Worm (Caenorhabditis elegans): ENCODE measurements around the gene cox-14.
A peak's percentile ranks its signal among the peaks of the same experiment; 100 is the strongest.

Gene cox-14

DNA sequence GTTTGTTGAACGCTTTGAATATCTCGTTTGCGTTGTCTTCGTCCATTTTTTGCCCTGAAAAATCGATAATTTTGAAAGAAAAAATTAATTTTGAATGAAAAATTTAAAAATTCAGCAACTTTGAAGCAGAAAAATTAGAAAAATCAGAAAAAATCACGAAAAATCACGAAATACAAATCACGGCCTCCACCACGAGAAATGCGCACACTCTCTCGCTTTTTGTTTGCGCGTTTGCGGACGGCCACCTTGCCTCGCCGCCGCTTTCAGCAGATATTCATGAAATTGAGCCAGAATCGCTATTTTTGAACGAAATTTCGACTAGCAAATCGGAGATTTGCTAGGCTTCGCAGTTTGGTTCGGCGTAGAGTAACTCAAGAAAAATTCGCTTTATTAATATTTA is 48.1 kb downstream of the cox-14 start, which contains the start of gene inpp-4B:
Gene inpp-4B (minus strand): TSS at position 54 of the 400 bp plus-strand sequence.
- TF ChIP-seq T22C8.4 (GFP tag; IDR thresholded peaks at IDR 0.05): 0 out of 2 replicates have a peak, but pooled peaks have one; percentile 11

DNA sequence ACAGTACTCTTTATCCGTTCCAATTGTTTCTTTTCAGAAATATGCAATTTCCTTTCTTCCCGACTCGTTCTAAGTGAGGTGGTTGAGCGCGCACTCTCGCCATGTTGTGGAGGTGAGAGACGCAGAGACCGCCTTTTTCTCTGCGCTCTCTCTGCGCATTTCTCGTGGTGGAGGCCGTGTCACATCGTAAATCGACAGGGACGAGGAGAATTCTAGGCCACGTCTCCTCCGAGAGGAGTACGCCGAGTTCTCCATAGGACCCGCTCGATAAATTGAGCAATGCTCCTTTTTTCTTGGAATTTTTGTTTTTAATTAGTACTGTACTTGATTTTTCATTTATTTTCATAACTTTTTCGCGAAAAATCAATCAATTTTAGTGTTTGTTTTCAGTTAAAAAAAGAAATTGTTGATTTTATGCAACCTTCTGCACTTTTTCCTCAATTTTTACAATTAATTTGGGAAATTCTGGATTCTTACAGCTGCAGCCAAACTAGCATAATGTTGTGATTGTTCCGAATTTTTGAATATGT is 52.1 kb downstream of the cox-14 start, which contains the start of gene cnk-1:
Gene cnk-1 (plus strand): TSS at position 480 of the 530 bp plus-strand sequence.
- TF ChIP-seq flt-1 (GFP tag; IDR thresholded peaks at IDR 0.05) (peak; percentile 85), med-1 (GFP tag; optimal IDR thresholded peaks at IDR 0.05; ENCODE audit: insufficient read depth) (no peak), tab-1 (GFP tag; IDR thresholded peaks at IDR 0.05) (0 out of 2 replicates have a peak, but pooled peaks have one; percentile 19), ref-1 (GFP tag; conservative IDR thresholded peaks at IDR 0.05) (peak; percentile 54; the same call in 1 of the 2 replicates), ztf-29 (GFP tag; IDR thresholded peaks at IDR 0.05) (peak; percentile 15; the same call in 1 of the 2 replicates), T22C8.4 (GFP tag; IDR thresholded peaks at IDR 0.05) (peak; percentile 21; the same call in 1 of the 2 replicates), ztf-23 (GFP tag; IDR thresholded peaks at IDR 0.05) (peak; percentile 91), klf-2 (GFP tag; conservative IDR thresholded peaks at IDR 0.05) (peak; percentile 86), cog-1 (tag; optimal IDR thresholded peaks at IDR 0.05) (no peak)

DNA sequence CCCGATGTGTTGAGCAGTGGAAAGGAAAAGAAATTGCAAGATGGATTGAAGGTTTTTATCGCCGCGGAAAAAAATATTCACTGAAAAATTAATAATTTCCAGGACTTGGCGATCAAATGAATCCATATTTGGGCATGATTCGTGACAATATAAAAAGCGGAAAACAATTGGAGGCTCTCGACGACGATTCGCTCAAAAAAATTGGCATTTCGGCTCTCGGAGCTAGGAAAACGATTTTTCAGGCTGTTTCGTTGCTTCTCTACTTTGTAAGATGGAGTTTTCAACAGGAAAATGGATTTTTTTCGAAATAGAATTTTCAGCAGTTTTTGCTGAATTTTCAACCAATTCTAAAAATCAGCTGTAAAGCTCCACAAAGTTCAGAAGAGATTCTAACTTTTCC is 53.1 kb downstream of the cox-14 start:
- TF ChIP-seq ztf-23 (GFP tag; IDR thresholded peaks at IDR 0.05) (no peak), ref-1 (GFP tag; conservative IDR thresholded peaks at IDR 0.05) (no peak), klf-2 (GFP tag; conservative IDR thresholded peaks at IDR 0.05) (no peak), ztf-29 (GFP tag; IDR thresholded peaks at IDR 0.05) (no peak), cog-1 (tag; optimal IDR thresholded peaks at IDR 0.05) (no peak), T22C8.4 (GFP tag; IDR thresholded peaks at IDR 0.05) (no peak), tab-1 (GFP tag; IDR thresholded peaks at IDR 0.05) (no peak), med-1 (GFP tag; optimal IDR thresholded peaks at IDR 0.05; ENCODE audit: insufficient read depth) (no peak), flt-1 (GFP tag; IDR thresholded peaks at IDR 0.05) (no peak)
